Worm (Caenorhabditis elegans) whole organism, L1 larva: ENCODE data around the gene col-13.

Source experiments
- C16A3.4 ChIP-seq: fragments of 150-350 bp; optimal IDR thresholded peaks from 2 replicates; lab custom pipeline; 2014; ENCODE audit warnings: missing biosample characterization, missing genetic modification characterization
- C34B4.2 ChIP-seq: sonication (generic microtip); optimal IDR thresholded peaks from 2 replicates; lab custom pipeline; 2017; ENCODE audit warnings: mild to moderate bottlenecking, missing genetic modification characterization, missing compliant biosample characterization
- F16B12.6 ChIP-seq: fragments of 150-350 bp; optimal IDR thresholded peaks from 2 replicates; lab custom pipeline; 2014; ENCODE audit warnings: missing biosample characterization, missing genetic modification characterization
- aha-1 ChIP-seq: fragments of 150-350 bp; optimal IDR thresholded peaks from 2 replicates; lab custom pipeline; 2014; ENCODE audit warnings: missing biosample characterization, missing genetic modification characterization
- aly-2 ChIP-seq: fragments of 150-350 bp; optimal IDR thresholded peaks from 2 replicates; lab custom pipeline; 2014; ENCODE audit warnings: missing biosample characterization, missing genetic modification characterization
- ama-1 ChIP-seq: fragments of 150-350 bp; optimal IDR thresholded peaks from 2 replicates; lab custom pipeline; 2014
- ceh-8 ChIP-seq: fragments of 200-800 bp; sonication (Bioruptor generic); optimal IDR thresholded peaks from 2 replicates; lab custom pipeline; 2018; ENCODE audit warnings: mild to moderate bottlenecking, missing genetic modification characterization, moderate library complexity, missing compliant biosample characterization
- ceh-88 ChIP-seq: fragments of 200-800 bp; sonication (Bioruptor generic); IDR thresholded peaks from 2 replicates; pipeline ENCODE4 v1.3.6; 2022; ENCODE audit warnings: missing genetic modification characterization, missing compliant biosample characterization
- ceh-90 ChIP-seq: sonication (generic microtip); optimal IDR thresholded peaks from 2 replicates; lab custom pipeline; 2016; ENCODE audit warnings: missing genetic modification characterization, missing compliant biosample characterization
- ces-1 ChIP-seq: fragments of 150-350 bp; optimal IDR thresholded peaks from 2 replicates; lab custom pipeline; 2014; ENCODE audit warnings: missing biosample characterization, missing genetic modification reagents, missing genetic modification characterization
- dpl-1 ChIP-seq, 3 experiments: fragments of 150-350 bp in 2 of 3; sonication (generic microtip) in 1 of 3; optimal IDR thresholded peaks; 2 replicates each; lab custom pipeline; 2014 to 2017; ENCODE audit warnings: missing biosample characterization in 3 of 3, missing genetic modification characterization in 3 of 3, missing genetic modification reagents in 3 of 3
- dsc-1 ChIP-seq: sonication (generic microtip); optimal IDR thresholded peaks from 2 replicates; lab custom pipeline; 2016; ENCODE audit warnings: mild to moderate bottlenecking, missing genetic modification characterization, missing compliant biosample characterization
- efl-1 ChIP-seq, 4 experiments: fragments of 150-350 bp; optimal IDR thresholded peaks in 3 of 4; peaks in 1 of 4; 1 replicate in 1 of 4; 2 replicates in 3 of 4; lab custom pipeline; 2014; ENCODE audit warnings: missing biosample characterization in 2 of 4, missing genetic modification characterization in 2 of 4, missing genetic modification reagents in 2 of 4
- egl-13 ChIP-seq: sonication (generic microtip); optimal IDR thresholded peaks from 2 replicates; lab custom pipeline; 2016; ENCODE audit warnings: missing genotype, missing genetic modification reagents, missing genetic modification characterization, missing compliant biosample characterization
- elt-3 ChIP-seq, 6 experiments: fragments of 150-350 bp in 1 of 6; sonication (generic microtip); optimal IDR thresholded peaks; 2 replicates each; lab custom pipeline; 2017 to 2018; ENCODE audit warnings: missing biosample characterization in 6 of 6, missing genetic modification characterization in 6 of 6, inconsistent platforms in 1 of 6
- ets-5 ChIP-seq: fragments of 200-800 bp; sonication (Bioruptor generic); IDR thresholded peaks from 2 replicates; pipeline ENCODE4 v1.3.6; 2022; ENCODE audit warnings: missing genetic modification characterization, missing compliant biosample characterization
- fos-1 ChIP-seq: fragments of 150-350 bp; optimal IDR thresholded peaks from 2 replicates; lab custom pipeline; 2014; ENCODE audit warnings: missing biosample characterization, missing genetic modification characterization
- hlh-17 ChIP-seq: fragments of 200-800 bp; sonication (Bioruptor generic); optimal IDR thresholded peaks from 2 replicates; lab custom pipeline; 2018; ENCODE audit warnings: missing genetic modification characterization, mild to moderate bottlenecking, missing compliant biosample characterization, moderate library complexity, borderline replicate concordance
- irx-1 ChIP-seq: sonication (generic microtip); optimal IDR thresholded peaks from 2 replicates; lab custom pipeline; 2016; ENCODE audit warnings: missing genetic modification characterization, missing compliant biosample characterization
- isw-1 ChIP-seq: fragments of 200-800 bp; sonication (Bioruptor generic); IDR thresholded peaks from 2 replicates; pipeline ENCODE4 v1.3.6; 2022; ENCODE audit warnings: missing genetic modification characterization, missing compliant biosample characterization
- lin-13 ChIP-seq: fragments of 150-350 bp; optimal IDR thresholded peaks from 2 replicates; lab custom pipeline; 2014; ENCODE audit warnings: missing biosample characterization, missing genetic modification reagents, missing genetic modification characterization
- lin-15B ChIP-seq: fragments of 150-350 bp; sonication (generic microtip); optimal IDR thresholded peaks from 3 replicates; lab custom pipeline; 2014; ENCODE audit warnings: missing biosample characterization, missing genetic modification characterization
- lin-35 ChIP-seq, 2 experiments: fragments of 150-350 bp; optimal IDR thresholded peaks; 2 replicates each; lab custom pipeline; 2014; ENCODE audit warnings: missing biosample characterization in 2 of 2, missing genetic modification characterization in 2 of 2, missing genetic modification reagents in 2 of 2
- lsy-2 ChIP-seq, 2 experiments: fragments of 150-350 bp; optimal IDR thresholded peaks; 2 replicates each; lab custom pipeline; 2014; ENCODE audit warnings: missing biosample characterization in 2 of 2, missing genetic modification characterization in 2 of 2
- mab-9 ChIP-seq: fragments of 200-800 bp; sonication (Bioruptor generic); IDR thresholded peaks from 2 replicates; pipeline ENCODE4 v1.3.6; 2022; ENCODE audit warnings: missing genetic modification reagents, missing genetic modification characterization, missing compliant biosample characterization
- mdl-1 ChIP-seq, 2 experiments: fragments of 150-350 bp; optimal IDR thresholded peaks; 2 replicates each; lab custom pipeline; 2014 to 2017; ENCODE audit warnings: missing biosample characterization in 2 of 2, missing genetic modification characterization in 2 of 2, inconsistent platforms in 1 of 2
- mep-1 ChIP-seq: fragments of 150-350 bp; optimal IDR thresholded peaks from 2 replicates; lab custom pipeline; 2014; ENCODE audit warnings: missing biosample characterization, missing genetic modification characterization
- nhr-11 ChIP-seq: fragments of 150-350 bp; optimal IDR thresholded peaks from 2 replicates; lab custom pipeline; 2014; ENCODE audit warnings: missing biosample characterization, missing genetic modification characterization
- nhr-12 ChIP-seq: sonication (generic microtip); optimal IDR thresholded peaks from 2 replicates; lab custom pipeline; 2017; ENCODE audit warnings: missing biosample characterization, missing genetic modification characterization
- nhr-237 ChIP-seq: fragments of 150-350 bp; optimal IDR thresholded peaks from 2 replicates; lab custom pipeline; 2014; ENCODE audit warnings: missing biosample characterization, missing genetic modification characterization
- nhr-47 ChIP-seq: sonication (generic microtip); optimal IDR thresholded peaks from 2 replicates; lab custom pipeline; 2016; ENCODE audit warnings: mild to moderate bottlenecking, missing genetic modification characterization, moderate library complexity, missing compliant biosample characterization
- nhr-71 ChIP-seq: sonication (generic microtip); optimal IDR thresholded peaks from 2 replicates; lab custom pipeline; 2016; ENCODE audit warnings: mild to moderate bottlenecking, missing genetic modification characterization, moderate library complexity, missing compliant biosample characterization
- nhr-76 ChIP-seq: sonication (generic microtip); optimal IDR thresholded peaks from 2 replicates; lab custom pipeline; 2017; ENCODE audit warnings: missing biosample characterization, missing genetic modification characterization
- nhr-77 ChIP-seq: fragments of 150-350 bp; optimal IDR thresholded peaks from 2 replicates; lab custom pipeline; 2014; ENCODE audit warnings: missing biosample characterization, missing genetic modification characterization
- nhr-85 ChIP-seq: sonication (generic microtip); peaks from one replicate; lab custom pipeline; 2016; ENCODE audit warnings: missing genetic modification characterization, inconsistent platforms, missing compliant biosample characterization
- nhr-90 ChIP-seq: sonication (generic microtip); optimal IDR thresholded peaks from 2 replicates; lab custom pipeline; 2016; ENCODE audit warnings: mild to moderate bottlenecking, missing genetic modification characterization, missing compliant biosample characterization; ENCODE audit not compliant: poor library complexity
- pag-3 ChIP-seq: sonication (generic microtip); optimal IDR thresholded peaks from 2 replicates; lab custom pipeline; 2017; ENCODE audit warnings: missing genetic modification characterization, mild to moderate bottlenecking, missing compliant biosample characterization, antibody characterized with exemption, borderline replicate concordance; ENCODE audit not compliant: insufficient read depth
- pqm-1 ChIP-seq: sonication (generic microtip); optimal IDR thresholded peaks from 3 replicates; lab custom pipeline; 2017; ENCODE audit warnings: missing biosample characterization, missing genetic modification characterization
- rnt-1 ChIP-seq: sonication (generic microtip); optimal IDR thresholded peaks from 2 replicates; lab custom pipeline; 2016; ENCODE audit warnings: mild to moderate bottlenecking, missing genetic modification characterization, moderate library complexity, missing compliant biosample characterization
- snpc-4 ChIP-seq: fragments of 150-350 bp; optimal IDR thresholded peaks from 2 replicates; lab custom pipeline; 2014; ENCODE audit warnings: missing biosample characterization, missing genetic modification characterization
- unc-130 ChIP-seq: fragments of 150-350 bp; optimal IDR thresholded peaks from 2 replicates; lab custom pipeline; 2017; ENCODE audit warnings: missing biosample characterization, missing genetic modification characterization, inconsistent platforms
- unc-86 ChIP-seq: sonication (generic microtip); optimal IDR thresholded peaks from 2 replicates; lab custom pipeline; 2016; ENCODE audit warnings: missing genetic modification characterization, missing compliant biosample characterization
- unc-98 ChIP-seq: fragments of 200-800 bp; sonication (Bioruptor generic); IDR thresholded peaks from 2 replicates; pipeline ENCODE4 v1.3.6; 2022; ENCODE audit warnings: missing genetic modification characterization, missing compliant biosample characterization
- xbp-1 ChIP-seq: sonication (generic microtip); optimal IDR thresholded peaks from 2 replicates; lab custom pipeline; 2016; ENCODE audit warnings: missing genetic modification characterization, missing compliant biosample characterization
- zip-4 ChIP-seq: fragments of 200-800 bp; sonication (Bioruptor generic); optimal IDR thresholded peaks from 2 replicates; lab custom pipeline; 2018; ENCODE audit warnings: mild to moderate bottlenecking, missing genetic modification characterization, moderate library complexity, missing compliant biosample characterization
- ztf-4 ChIP-seq: fragments of 150-350 bp; optimal IDR thresholded peaks from 2 replicates; lab custom pipeline; 2014; ENCODE audit warnings: missing biosample characterization, missing genetic modification characterization

The col-13 gene

DNA sequence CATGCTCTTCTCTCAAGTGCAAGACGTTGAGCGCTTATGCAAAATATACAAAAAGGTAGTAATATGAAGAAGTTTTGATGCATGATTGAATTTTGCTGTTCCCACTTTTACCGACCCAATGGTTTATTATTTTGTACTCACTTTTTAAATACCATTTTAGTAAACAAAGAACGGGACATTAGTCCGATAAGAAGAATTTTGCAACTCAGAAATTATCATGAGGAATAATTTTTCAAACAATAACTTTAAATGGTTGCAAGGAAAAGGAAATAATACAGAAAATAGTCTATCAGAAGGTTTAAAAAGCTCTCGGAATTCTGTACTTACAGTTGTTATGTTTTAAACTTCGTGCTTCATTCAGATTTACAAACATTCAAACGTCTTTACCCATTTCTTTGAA lies 7.1 kb downstream of the col-13 start, which contains the start of gene F15H10.9:
TSS of gene F15H10.9 (minus strand) at position 101 of the 400 bp plus-strand sequence.
- TF ChIP-seq pqm-1, result no peak
- no peak for TF ChIP-seq C34B4.2 (tag; lab: Kevin White, UChicago)
- no peak for TF ChIP-seq elt-3 (tag; optimal IDR thresholded peaks at IDR 0.05; lab: Kevin White, UChicago)
- no peak for TF ChIP-seq F16B12.6
- no peak for TF ChIP-seq unc-98 (GFP tag; lab: Robert Waterston, UW)
- TF ChIP-seq mdl-1 (tag; optimal IDR thresholded peaks at IDR 0.05; lab: Kevin White, UChicago), result no peak
- TF ChIP-seq irx-1, result no peak
- TF ChIP-seq ztf-4 (tag; lab: Kevin White, UChicago), result no peak
- no peak for TF ChIP-seq rnt-1 (tag; lab: Kevin White, UChicago)
- TF ChIP-seq egl-13, result no peak
- TF ChIP-seq aha-1 (tag; lab: Kevin White, UChicago), result no peak
- TF ChIP-seq unc-130 (tag; lab: Kevin White, UChicago), result no peak
- no peak for TF ChIP-seq nhr-11
- TF ChIP-seq dsc-1 (tag; lab: Kevin White, UChicago), result no peak
- TF ChIP-seq nhr-71 (tag; lab: Kevin White, UChicago), result no peak
- TF ChIP-seq lin-35 (GFP tag; optimal IDR thresholded peaks at IDR 0.05; lab: Kevin White, UChicago), result no peak
- TF ChIP-seq fos-1 (tag; lab: Kevin White, UChicago), result no peak
- no peak for TF ChIP-seq mep-1 (tag; lab: Kevin White, UChicago)
- TF ChIP-seq isw-1 (GFP tag; lab: Robert Waterston, UW), result no peak

DNA sequence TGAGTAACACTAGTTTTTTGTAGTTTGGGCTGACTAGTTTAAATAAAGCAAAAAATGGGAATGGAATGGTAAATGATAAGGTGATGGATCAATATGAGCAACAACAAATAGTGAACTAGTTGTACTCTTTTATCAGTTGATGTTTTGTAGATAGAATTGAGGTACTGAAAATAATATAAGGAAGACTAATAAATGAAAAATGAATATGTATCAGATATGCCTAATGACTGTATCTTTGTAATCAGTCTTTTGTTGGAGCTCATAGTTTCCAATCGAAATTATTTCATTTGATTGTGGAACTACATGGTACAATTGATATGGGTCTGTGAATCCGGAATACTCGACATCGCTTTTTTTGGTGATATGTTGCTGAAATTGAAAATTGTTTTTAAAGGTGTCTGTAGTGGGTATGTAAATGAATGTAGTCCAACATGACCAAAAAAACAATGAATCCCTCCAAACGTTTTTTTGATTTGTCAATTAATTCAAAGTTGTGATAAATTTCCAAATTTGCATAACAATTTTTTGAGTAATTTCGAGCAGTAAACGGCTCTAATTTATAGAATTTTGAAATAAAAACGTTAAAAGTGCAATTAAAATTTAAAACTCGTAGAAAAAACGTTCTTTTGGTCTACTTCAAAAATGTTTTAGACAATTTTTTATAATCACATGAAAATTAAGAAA lies 11.5 kb downstream of the col-13 start, which contains the start of gene F15H10.12:
TSS of gene F15H10.12 (minus strand) at position 51 of the 684 bp plus-strand sequence.
- TF ChIP-seq nhr-77 (tag; lab: Kevin White, UChicago) (no peak), unc-98 (GFP tag; lab: Robert Waterston, UW) (no peak), mab-9 (GFP tag; lab: Robert Waterston, UW) (no peak), F16B12.6 (no peak), irx-1 (no peak), lin-35 (GFP tag; optimal IDR thresholded peaks at IDR 0.05; lab: Kevin White, UChicago) (no peak), lin-13 (GFP tag; lab: Kevin White, UChicago) (no peak), ama-1 (no peak), C16A3.4 (tag; lab: Kevin White, UChicago) (no peak), snpc-4 (tag; lab: Kevin White, UChicago) (no peak), unc-86 (tag; lab: Kevin White, UChicago) (no peak), ceh-88 (GFP tag; lab: Robert Waterston, UW) (no peak), nhr-47 (tag; lab: Kevin White, UChicago) (no peak), xbp-1 (tag; lab: Kevin White, UChicago) (no peak), nhr-12 (tag; lab: Kevin White, UChicago) (no peak), ceh-8 (no peak), zip-4 (GFP tag; lab: Kevin White, UChicago) (no peak), lsy-2 (tag; optimal IDR thresholded peaks at IDR 0.05; lab: Kevin White, UChicago) (no peak), dpl-1 (GFP tag; optimal IDR thresholded peaks at IDR 0.05; lab: Kevin White, UChicago) (no peak), nhr-76 (no peak)

- TF ChIP-seq aly-2 (tag; lab: Kevin White, UChicago) (no peak), hlh-17 (no peak), ztf-4 (tag; lab: Kevin White, UChicago) (no peak), pag-3 (tag; lab: Kevin White, UChicago) (no peak), ceh-90 (tag; lab: Kevin White, UChicago) (no peak), egl-13 (no peak), ets-5 (GFP tag; lab: Robert Waterston, UW) (no peak), unc-86 (tag; lab: Kevin White, UChicago) (no peak), rnt-1 (tag; lab: Kevin White, UChicago) (no peak), ces-1 (GFP tag; lab: Kevin White, UChicago) (no peak), C16A3.4 (tag; lab: Kevin White, UChicago) (no peak), nhr-90 (tag; lab: Kevin White, UChicago) (no peak), nhr-85 (no peak), efl-1 (optimal IDR thresholded peaks at IDR 0.05; lab: Kevin White, UChicago) (no peak), efl-1 (GFP tag; optimal IDR thresholded peaks at IDR 0.05 in 1 of 2; lab: Kevin White, UChicago) (no peak), lin-15B (tag; lab: Kevin White, UChicago) (no peak), irx-1 (no peak), zip-4 (GFP tag; lab: Kevin White, UChicago) (no peak), nhr-237 (tag; lab: Kevin White, UChicago) (no peak)
Observed at ce11 chrV:10406313-10406712, 15.4 kb downstream of the col-13 start, which contains the start of gene F15H10.7. TSS of gene F15H10.7 (minus strand) at chrV:10406413.
